Worm (Caenorhabditis elegans) whole organism, young adult: ENCODE measurements around the gene syd-2.

Experiments used
- B0035.1 ChIP-seq: sonication (generic microtip); optimal IDR thresholded peaks from 2 replicates; lab custom pipeline; 2016; ENCODE audit warnings: missing genetic modification characterization, mild to moderate bottlenecking, missing compliant biosample characterization, missing genotype, missing genetic modification reagents
- B0261.1 ChIP-seq: sonication (generic microtip); optimal IDR thresholded peaks from 2 replicates; lab custom pipeline; 2016; ENCODE audit warnings: mild to moderate bottlenecking, missing genetic modification characterization, moderate library complexity, missing compliant biosample characterization
- F10E7.11 ChIP-seq: sonication (generic microtip); optimal IDR thresholded peaks from 2 replicates; lab custom pipeline; 2017; ENCODE audit warnings: mild to moderate bottlenecking, missing genetic modification characterization, moderate library complexity, missing compliant biosample characterization
- F39B2.1 ChIP-seq: fragments of 200-800 bp; sonication (Bioruptor generic); IDR thresholded peaks from 2 replicates; pipeline ENCODE4 v1.3.6; 2022; ENCODE audit warnings: missing genetic modification reagents, missing genetic modification characterization, missing compliant biosample characterization
- F49E8.2 ChIP-seq: sonication (generic microtip); optimal IDR thresholded peaks from 3 replicates; lab custom pipeline; 2017; ENCODE audit warnings: missing genetic modification characterization, mild to moderate bottlenecking, missing compliant biosample characterization, antibody characterized with exemption, moderate library complexity; ENCODE audit not compliant: insufficient read depth
- F52B5.7 ChIP-seq: sonication (generic microtip); optimal IDR thresholded peaks from 2 replicates; lab custom pipeline; 2016; ENCODE audit warnings: mild to moderate bottlenecking, missing genetic modification characterization, missing compliant biosample characterization
- T26A5.8 ChIP-seq: sonication (generic microtip); optimal IDR thresholded peaks from 2 replicates; lab custom pipeline; 2016; ENCODE audit warnings: missing genetic modification characterization, missing compliant biosample characterization
- Y53F4B.3 ChIP-seq: fragments of 200-800 bp; sonication (Bioruptor generic); IDR thresholded peaks from 2 replicates; pipeline ENCODE4 v1.3.6; 2022; ENCODE audit warnings: missing genetic modification reagents, missing genetic modification characterization, missing compliant biosample characterization
- Y56A3A.18 ChIP-seq: fragments of 200-800 bp; sonication (Bioruptor generic); IDR thresholded peaks from 2 replicates; pipeline ENCODE4 v1.3.6; 2022; ENCODE audit warnings: missing genetic modification reagents, missing genetic modification characterization, missing compliant biosample characterization
- Y67H2A.10 ChIP-seq: fragments of 200-800 bp; sonication (Bioruptor generic); conservative IDR thresholded peaks from 2 replicates; pipeline ENCODE4 v1.3.6; 2022; ENCODE audit warnings: missing genetic modification reagents, missing genetic modification characterization, missing compliant biosample characterization
- Y95B8A.8 ChIP-seq: fragments of 200-800 bp; sonication (Bioruptor generic); IDR thresholded peaks from 2 replicates; pipeline ENCODE4 v1.3.6; 2022; ENCODE audit warnings: missing genetic modification reagents, missing genetic modification characterization, missing compliant biosample characterization
- atf-7 ChIP-seq: sonication (generic microtip); optimal IDR thresholded peaks from 2 replicates; lab custom pipeline; 2017; ENCODE audit warnings: mild to moderate bottlenecking, missing genetic modification characterization, missing compliant biosample characterization
- bed-1 ChIP-seq: fragments of 200-800 bp; sonication (Bioruptor generic); IDR thresholded peaks from 2 replicates; pipeline ENCODE4 v1.3.6; 2022; ENCODE audit warnings: missing genetic modification reagents, missing genetic modification characterization, missing compliant biosample characterization
- ceh-100 ChIP-seq: fragments of 200-800 bp; sonication (Bioruptor generic); IDR thresholded peaks from 2 replicates; pipeline ENCODE4 v1.3.6; 2022; ENCODE audit warnings: missing genetic modification reagents, missing genetic modification characterization, missing compliant biosample characterization
- ceh-27 ChIP-seq: fragments of 200-800 bp; sonication (Bioruptor generic); optimal IDR thresholded peaks from 2 replicates; lab custom pipeline; 2018; ENCODE audit warnings: mild to moderate bottlenecking, missing genetic modification characterization, moderate library complexity, missing compliant biosample characterization
- ceh-40 ChIP-seq: fragments of 200-800 bp; sonication (Bioruptor generic); IDR thresholded peaks from 2 replicates; pipeline ENCODE4 v1.3.6; 2022; ENCODE audit warnings: missing genetic modification characterization, missing compliant biosample characterization
- ceh-79 ChIP-seq: sonication (generic microtip); optimal IDR thresholded peaks from 2 replicates; lab custom pipeline; 2017; ENCODE audit warnings: mild to moderate bottlenecking, missing genetic modification characterization, missing compliant biosample characterization
- dpff-1 ChIP-seq: sonication (generic microtip); optimal IDR thresholded peaks from 2 replicates; lab custom pipeline; 2017; ENCODE audit warnings: mild to moderate bottlenecking, missing genetic modification characterization, missing compliant biosample characterization
- egl-18 ChIP-seq: fragments of 200-800 bp; sonication (Bioruptor generic); IDR thresholded peaks from 2 replicates; pipeline ENCODE4 v1.3.6; 2022; ENCODE audit warnings: missing genetic modification reagents, missing genetic modification characterization, missing compliant biosample characterization
- egl-44 ChIP-seq: fragments of 200-800 bp; sonication (Bioruptor generic); IDR thresholded peaks from 2 replicates; pipeline ENCODE4 v1.3.6; 2022; ENCODE audit warnings: missing genetic modification reagents, missing genetic modification characterization, missing compliant biosample characterization
- egrh-3 ChIP-seq: fragments of 200-800 bp; sonication (Bioruptor generic); IDR thresholded peaks from 2 replicates; pipeline ENCODE4 v1.3.6; 2022; ENCODE audit warnings: missing genetic modification reagents, missing genetic modification characterization, missing compliant biosample characterization
- fkh-3 ChIP-seq: sonication (generic microtip); optimal IDR thresholded peaks from 2 replicates; lab custom pipeline; 2016; ENCODE audit warnings: mild to moderate bottlenecking, missing genetic modification characterization, missing compliant biosample characterization
- hlh-26 ChIP-seq: fragments of 200-800 bp; sonication (Bioruptor generic); conservative IDR thresholded peaks from 2 replicates; pipeline ENCODE4 v1.3.6; 2022; ENCODE audit warnings: missing genetic modification reagents, missing genetic modification characterization, missing compliant biosample characterization
- hmg-20 ChIP-seq: fragments of 200-800 bp; sonication (Bioruptor generic); IDR thresholded peaks from 2 replicates; pipeline ENCODE4 v1.3.6; 2022; ENCODE audit warnings: missing genetic modification reagents, missing genetic modification characterization, missing compliant biosample characterization
- hrde-1 ChIP-seq: sonication (generic microtip); optimal IDR thresholded peaks from 2 replicates; lab custom pipeline; 2016; ENCODE audit warnings: missing genetic modification characterization, mild to moderate bottlenecking, missing compliant biosample characterization, moderate library complexity, missing genotype, missing genetic modification reagents, borderline replicate concordance
- lin-40 ChIP-seq: sonication (generic microtip); optimal IDR thresholded peaks from 2 replicates; lab custom pipeline; 2016; ENCODE audit warnings: missing genetic modification characterization, mild to moderate bottlenecking, missing compliant biosample characterization, missing genotype, missing genetic modification reagents
- lir-1 ChIP-seq: fragments of 200-800 bp; sonication (Bioruptor generic); conservative IDR thresholded peaks from 2 replicates; pipeline ENCODE4 v1.3.6; 2022; ENCODE audit warnings: missing genetic modification reagents, missing genetic modification characterization, missing compliant biosample characterization
- lsy-27 ChIP-seq: sonication (generic microtip); optimal IDR thresholded peaks from 2 replicates; lab custom pipeline; 2017; ENCODE audit warnings: missing genetic modification characterization, mild to moderate bottlenecking, missing compliant biosample characterization, antibody characterized with exemption, missing genotype, borderline replicate concordance; ENCODE audit not compliant: insufficient read depth
- madf-3 ChIP-seq: fragments of 200-800 bp; sonication (Bioruptor generic); IDR thresholded peaks from 2 replicates; pipeline ENCODE4 v1.3.6; 2022; ENCODE audit warnings: missing genetic modification reagents, missing genetic modification characterization, missing compliant biosample characterization
- madf-8 ChIP-seq: fragments of 200-800 bp; sonication (Bioruptor generic); conservative IDR thresholded peaks from 2 replicates; pipeline ENCODE4 v1.3.6; 2022; ENCODE audit warnings: missing genetic modification reagents, missing genetic modification characterization, missing compliant biosample characterization
- mes-4 ChIP-seq: sonication (generic microtip); optimal IDR thresholded peaks from 2 replicates; lab custom pipeline; 2016; ENCODE audit warnings: missing genotype, missing genetic modification characterization, missing compliant biosample characterization
- nfya-1 ChIP-seq: sonication (generic microtip); optimal IDR thresholded peaks from 2 replicates; lab custom pipeline; 2017; ENCODE audit warnings: antibody characterized with exemption, missing compliant biosample characterization, missing genetic modification characterization, borderline replicate concordance; ENCODE audit not compliant: insufficient read depth
- nfya-2 ChIP-seq: fragments of 200-800 bp; sonication (Bioruptor generic); IDR thresholded peaks from 2 replicates; pipeline ENCODE4 v1.3.6; 2022; ENCODE audit warnings: missing genetic modification reagents, missing genetic modification characterization, missing compliant biosample characterization
- nhr-179 ChIP-seq: sonication (generic microtip); optimal IDR thresholded peaks from 2 replicates; lab custom pipeline; 2016; ENCODE audit warnings: mild to moderate bottlenecking, missing genetic modification characterization, missing compliant biosample characterization
- nhr-80 ChIP-seq: sonication (generic microtip); optimal IDR thresholded peaks from 2 replicates; lab custom pipeline; 2016; ENCODE audit warnings: missing genetic modification characterization, missing compliant biosample characterization
- pha-4 ChIP-seq: fragments of 150-350 bp; sonication (generic microtip); optimal IDR thresholded peaks from 2 replicates; lab custom pipeline; 2014; ENCODE audit warnings: missing biosample characterization, missing genetic modification reagents, missing genetic modification characterization
- rpc-1 ChIP-seq, 2 experiments: fragments of 150-350 bp in 1 of 2; sonication (generic microtip) in 1 of 2; optimal IDR thresholded peaks; 2 replicates each; lab custom pipeline; 2014 to 2018; ENCODE audit warnings: missing biosample characterization in 1 of 2, missing genetic modification characterization in 1 of 2, missing genetic modification reagents in 1 of 2, missing genotype in 1 of 2
- sdz-38 ChIP-seq: sonication (generic microtip); optimal IDR thresholded peaks from 2 replicates; lab custom pipeline; 2016; ENCODE audit warnings: missing genotype, missing genetic modification characterization, missing compliant biosample characterization
- sea-2 ChIP-seq: fragments of 200-800 bp; sonication (Bioruptor generic); IDR thresholded peaks from 2 replicates; pipeline ENCODE4 v1.3.6; 2022; ENCODE audit warnings: missing genetic modification characterization, missing compliant biosample characterization
- snpc-1.1 ChIP-seq: sonication (generic microtip); optimal IDR thresholded peaks from 2 replicates; lab custom pipeline; 2017; ENCODE audit warnings: missing genetic modification characterization, mild to moderate bottlenecking, missing compliant biosample characterization, antibody characterized with exemption, moderate library complexity, missing genotype, missing genetic modification reagents; ENCODE audit not compliant: insufficient read depth
- snpc-3.4 ChIP-seq: sonication (generic microtip); optimal IDR thresholded peaks from 2 replicates; lab custom pipeline; 2017; ENCODE audit warnings: missing genetic modification characterization, mild to moderate bottlenecking, missing compliant biosample characterization, antibody characterized with exemption, moderate library complexity, missing genotype, missing genetic modification reagents
- tbx-9 ChIP-seq: sonication (generic microtip); optimal IDR thresholded peaks from 2 replicates; lab custom pipeline; 2016; ENCODE audit warnings: borderline replicate concordance, missing genetic modification characterization, inconsistent platforms, missing compliant biosample characterization
- ztf-22 ChIP-seq: fragments of 200-800 bp; sonication (Bioruptor generic); optimal IDR thresholded peaks from 2 replicates; lab custom pipeline; 2018; ENCODE audit warnings: mild to moderate bottlenecking, missing genetic modification characterization, moderate library complexity, missing compliant biosample characterization
- ztf-28 ChIP-seq: fragments of 200-800 bp; sonication (Bioruptor generic); IDR thresholded peaks from 2 replicates; pipeline ENCODE4 v1.3.6; 2022; ENCODE audit warnings: missing genetic modification reagents, missing genetic modification characterization, missing compliant biosample characterization
- ztf-3 ChIP-seq: fragments of 200-800 bp; sonication (Bioruptor generic); optimal IDR thresholded peaks from 2 replicates; lab custom pipeline; 2018; ENCODE audit warnings: mild to moderate bottlenecking, missing genetic modification characterization, missing compliant biosample characterization

syd-2 gene

ce11 chrX:10568385-10569149 lies 13.5 kb upstream of the syd-2 start (continued):
- TF ChIP-seq ztf-3 (GFP tag; lab: Kevin White, UChicago), result no peak
- peak; percentile 89 for TF ChIP-seq atf-7
- TF ChIP-seq lin-40, result peak; percentile 97
- peak; percentile 17 for TF ChIP-seq B0261.1 (tag; lab: Kevin White, UChicago)
- no peak for TF ChIP-seq lsy-27 (tag; lab: Kevin White, UChicago)
- TF ChIP-seq F10E7.11 (tag; lab: Kevin White, UChicago), result no peak
- peak; percentile 34 for TF ChIP-seq pha-4 (tag; lab: Kevin White, UChicago)
- TF ChIP-seq ceh-27 (GFP tag; lab: Kevin White, UChicago), result peak; percentile 89
- TF ChIP-seq Y56A3A.18 (GFP tag; lab: Robert Waterston, UW), result peak; percentile 76; the same call in 1 of the 2 replicates
- TF ChIP-seq T26A5.8 (tag; lab: Kevin White, UChicago), result no peak
- TF ChIP-seq sdz-38, result no peak
- TF ChIP-seq ztf-28 (GFP tag; lab: Robert Waterston, UW), result no peak
- no peak for TF ChIP-seq Y95B8A.8
- TF ChIP-seq hrde-1, result no peak
- no peak for TF ChIP-seq madf-8 (GFP tag; lab: Robert Waterston, UW)
- TF ChIP-seq mes-4 (tag; lab: Kevin White, UChicago), result no peak
- TF ChIP-seq nfya-2 (GFP tag; lab: Robert Waterston, UW), result no peak
- TF ChIP-seq snpc-3.4 (tag; lab: Kevin White, UChicago), result peak; percentile 43
- no peak for TF ChIP-seq hlh-26 (GFP tag; lab: Robert Waterston, UW)
- no peak for TF ChIP-seq ceh-40 (GFP tag; lab: Robert Waterston, UW)
- TF ChIP-seq egl-18, result peak; percentile 33; the same call in 1 of the 2 replicates
- TF ChIP-seq egrh-3 (GFP tag; lab: Robert Waterston, UW), result peak; percentile 86
- peak; percentile 98 for TF ChIP-seq nhr-80 (tag; lab: Kevin White, UChicago)
- TF ChIP-seq ztf-22 (GFP tag; lab: Kevin White, UChicago), result peak; percentile 55
- TF ChIP-seq madf-3, result no peak
- TF ChIP-seq tbx-9, result no peak
- TF ChIP-seq sea-2 (GFP tag; lab: Robert Waterston, UW), result no peak
- peak; percentile 22 for TF ChIP-seq dpff-1 (tag; lab: Kevin White, UChicago)
- TF ChIP-seq ceh-79 (tag; lab: Kevin White, UChicago), result peak; percentile 72
- TF ChIP-seq F52B5.7 (tag; lab: Kevin White, UChicago), result no peak
- TF ChIP-seq egl-44, result peak; percentile 63; the same call in 1 of the 2 replicates
- TF ChIP-seq Y67H2A.10 (GFP tag; lab: Robert Waterston, UW), result peak; percentile 40; the same call in 1 of the 2 replicates
- no peak for TF ChIP-seq nhr-179 (tag; lab: Kevin White, UChicago)

ce11 chrX:10566775-10567174 lies 11.7 kb upstream of the syd-2 start:
- TF ChIP-seq rpc-1 (optimal IDR thresholded peaks at IDR 0.05; lab: Kevin White, UChicago) (no peak), rpc-1 (tag; optimal IDR thresholded peaks at IDR 0.05; lab: Kevin White, UChicago) (no peak), fkh-3 (tag; lab: Kevin White, UChicago) (no peak), hmg-20 (GFP tag; lab: Robert Waterston, UW) (no peak), T26A5.8 (tag; lab: Kevin White, UChicago) (no peak), nfya-1 (tag; lab: Kevin White, UChicago) (no peak), ztf-3 (GFP tag; lab: Kevin White, UChicago) (no peak), Y95B8A.8 (no peak), lir-1 (no peak), B0035.1 (tag; lab: Kevin White, UChicago) (no peak), ceh-100 (GFP tag; lab: Robert Waterston, UW) (no peak), F39B2.1 (no peak), snpc-1.1 (tag; lab: Kevin White, UChicago) (no peak), F49E8.2 (tag; lab: Kevin White, UChicago) (no peak), bed-1 (GFP tag; lab: Robert Waterston, UW) (no peak), ztf-22 (GFP tag; lab: Kevin White, UChicago) (no peak), Y53F4B.3 (GFP tag; lab: Robert Waterston, UW) (no peak)
- TF ChIP-seq, all 124 proteins: peak for 0
